Fruit fly (Drosophila melanogaster) S2 (cell line): ENCODE measurements around the gene cpb.

Experiments
- CG8478 ChIP-seq: fragments of >200 bp; optimal IDR thresholded peaks from 2 replicates; lab custom pipeline; 2018
- CTCF ChIP-seq, 2 experiments: fragments of >200 bp; optimal IDR thresholded peaks; 2 replicates each; lab custom pipeline; 2018

DNA sequence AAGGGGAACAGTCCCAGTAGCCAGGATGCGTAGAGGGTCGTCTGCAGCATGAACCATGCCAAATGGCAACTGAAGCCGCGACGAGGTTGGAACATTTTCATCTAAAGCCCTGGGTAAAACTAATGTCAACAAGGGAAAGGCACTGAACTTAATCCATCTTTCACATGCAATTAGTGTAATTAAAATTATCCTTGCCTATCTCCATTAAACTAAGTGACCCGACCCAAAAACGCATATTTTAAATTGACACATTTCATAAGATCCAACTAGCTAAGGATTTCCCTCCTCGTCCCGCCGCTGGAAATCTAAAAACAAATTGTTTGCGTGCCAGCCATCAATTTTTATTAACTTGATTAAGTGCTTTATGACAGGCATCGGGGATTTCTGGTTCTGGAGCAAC is 51.6 kb downstream of the cpb start, which contains the start of gene Gr22f:
- TF ChIP-seq CG8478 (lab: Kevin White, UChicago): no peak
- no peak for TF ChIP-seq CTCF (optimal IDR thresholded peaks at IDR 0.05; lab: Kevin White, UChicago)
